Worm (Caenorhabditis elegans) whole organism, L4/young adult: ENCODE results near the gene glr-6.

Experiments
- dao-5 ChIP-seq: sonication (generic microtip); optimal IDR thresholded peaks from 2 replicates; lab custom pipeline; 2016; ENCODE audit warnings: missing genotype, missing genetic modification characterization, moderate library complexity, missing compliant biosample characterization
- him-1 ChIP-seq: sonication (generic microtip); optimal IDR thresholded peaks from 2 replicates; lab custom pipeline; 2016; ENCODE audit warnings: missing genotype, missing genetic modification reagents, missing genetic modification characterization, missing compliant biosample characterization

DNA sequence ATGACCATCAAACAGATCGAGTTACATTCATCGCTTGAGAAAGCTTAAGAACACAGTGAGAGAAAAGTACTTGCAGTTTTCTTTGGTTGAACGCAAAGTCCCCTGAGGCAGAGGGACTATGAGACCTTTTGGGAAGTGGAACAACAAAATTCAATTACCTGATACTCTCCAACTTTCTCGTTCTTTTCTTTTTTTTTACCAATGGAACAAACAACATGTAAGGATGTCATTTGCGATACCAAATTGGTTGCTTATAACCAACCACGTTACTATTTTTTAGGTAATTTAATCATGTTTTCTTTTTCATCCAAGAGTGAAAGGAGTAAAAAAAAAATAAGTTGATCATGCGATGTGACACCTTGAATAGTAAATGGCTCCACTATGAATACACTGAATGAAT is 16.3 kb upstream of the glr-6 start:
- TF ChIP-seq him-1, result no peak
- TF ChIP-seq dao-5 (tag; lab: Kevin White, UChicago), result no peak
